Worm (Caenorhabditis elegans) whole organism, L4/young adult: ENCODE measurements around the gene npp-26.

Experiments
- dao-5 ChIP-seq: sonication (generic microtip); optimal IDR thresholded peaks from 2 replicates; lab custom pipeline; 2016; ENCODE audit warnings: missing genotype, missing genetic modification characterization, moderate library complexity, missing compliant biosample characterization
- him-1 ChIP-seq: sonication (generic microtip); optimal IDR thresholded peaks from 2 replicates; lab custom pipeline; 2016; ENCODE audit warnings: missing genotype, missing genetic modification reagents, missing genetic modification characterization, missing compliant biosample characterization

- TF ChIP-seq dao-5 (tag; lab: Kevin White, UChicago), result no peak
- no peak for TF ChIP-seq him-1 (tag; lab: Kevin White, UChicago)
Measured at ce11 chrIV:4749155-4749554, 15.4 kb upstream of the npp-26 start.
